Fruit fly (Drosophila melanogaster) whole organism, embryonic: Measurements from ENCODE around the gene Trl.

ENCODE experiments used
- CG11247 ChIP-seq: fragments of 200-800 bp; sonication (Bioruptor generic); IDR thresholded peaks from 2 replicates; pipeline ENCODE4 v1.3.6; 2022; ENCODE audit warnings: missing biosample characterization, missing genetic modification characterization
- CG11504 ChIP-seq: fragments of 200-800 bp; sonication (Bioruptor generic); optimal IDR thresholded peaks from 3 replicates; lab custom pipeline; 2019; ENCODE audit warnings: missing biosample characterization, mild to moderate bottlenecking, missing genetic modification characterization, moderate library complexity
- CG11695 ChIP-seq: fragments of 200-800 bp; sonication (Bioruptor generic); IDR thresholded peaks from 3 replicates; pipeline ENCODE4 v1.3.6; 2022; ENCODE audit warnings: missing biosample characterization, missing genetic modification characterization
- CG11696 ChIP-seq: fragments of 200-800 bp; sonication (Bioruptor generic); IDR thresholded peaks from 2 replicates; pipeline ENCODE4 v1.3.6; 2022; ENCODE audit warnings: missing biosample characterization, missing genetic modification characterization
- CG12104 ChIP-seq: fragments of 200-800 bp; sonication (Bioruptor generic); optimal IDR thresholded peaks from 3 replicates; lab custom pipeline; 2016; ENCODE audit warnings: missing biosample characterization, missing genetic modification characterization
- CG13775 ChIP-seq: fragments of 200-800 bp; sonication (Bioruptor generic); optimal IDR thresholded peaks from 3 replicates; lab custom pipeline; 2017; ENCODE audit warnings: missing biosample characterization, mild to moderate bottlenecking, missing genetic modification characterization
- CG14710 ChIP-seq: fragments of 200-800 bp; sonication (Bioruptor generic); optimal IDR thresholded peaks from 3 replicates; lab custom pipeline; 2019; ENCODE audit warnings: missing biosample characterization, mild to moderate bottlenecking, missing genetic modification characterization, moderate library complexity
- CG15269 ChIP-seq: fragments of 200-800 bp; sonication (Bioruptor generic); optimal IDR thresholded peaks from 2 replicates; lab custom pipeline; 2018; ENCODE audit warnings: missing biosample characterization, mild to moderate bottlenecking, missing genetic modification characterization, moderate library complexity
- CG2678 ChIP-seq: fragments of 200-800 bp; sonication (Bioruptor generic); optimal IDR thresholded peaks from 3 replicates; lab custom pipeline; 2019; ENCODE audit warnings: missing biosample characterization, mild to moderate bottlenecking, missing genetic modification characterization, moderate library complexity
- CG3065 ChIP-seq: fragments of 200-800 bp; sonication (Bioruptor generic); optimal IDR thresholded peaks from 2 replicates; lab custom pipeline; 2016; ENCODE audit warnings: missing biosample characterization, missing genetic modification characterization
- CG31388 ChIP-seq: fragments of 200-800 bp; sonication (Bioruptor generic); optimal IDR thresholded peaks from 2 replicates; lab custom pipeline; 2016; ENCODE audit warnings: missing biosample characterization, missing genetic modification characterization
- CG32767 ChIP-seq: fragments of 200-800 bp; sonication (Bioruptor generic); IDR thresholded peaks from 2 replicates; pipeline ENCODE4 v1.3.6; 2022; ENCODE audit warnings: missing biosample characterization, missing genetic modification characterization
- CG34376 ChIP-seq: fragments of 200-800 bp; sonication (Bioruptor generic); optimal IDR thresholded peaks from 2 replicates; lab custom pipeline; 2018; ENCODE audit warnings: missing biosample characterization, mild to moderate bottlenecking, missing genetic modification characterization
- CG4404 ChIP-seq: fragments of 200-800 bp; sonication (Bioruptor generic); IDR thresholded peaks from 2 replicates; pipeline ENCODE4 v1.3.6; 2022; ENCODE audit warnings: missing biosample characterization, missing genetic modification characterization
- CG7745 ChIP-seq: fragments of 200-800 bp; sonication (Bioruptor generic); optimal IDR thresholded peaks from 2 replicates; lab custom pipeline; 2018; ENCODE audit warnings: missing biosample characterization, mild to moderate bottlenecking, missing genetic modification characterization, moderate library complexity
- CG7963 ChIP-seq: fragments of 200-800 bp; sonication (Bioruptor generic); IDR thresholded peaks from 3 replicates; pipeline ENCODE4 v1.3.6; 2022; ENCODE audit warnings: missing biosample characterization, missing genetic modification characterization; ENCODE audit not compliant: partially characterized antibody
- CG9609 ChIP-seq: fragments of 200-800 bp; sonication (Bioruptor generic); optimal IDR thresholded peaks from 3 replicates; lab custom pipeline; 2016; ENCODE audit warnings: missing biosample characterization, missing genetic modification characterization
- D19B ChIP-seq: fragments of 200-800 bp; sonication (Bioruptor generic); optimal IDR thresholded peaks from 2 replicates; lab custom pipeline; 2017; ENCODE audit warnings: missing biosample characterization, mild to moderate bottlenecking, missing genetic modification characterization
- E2f1 ChIP-seq: fragments of 200-800 bp; sonication (Bioruptor generic); IDR thresholded peaks from 2 replicates; pipeline ENCODE4 v1.3.6; 2022; ENCODE audit warnings: missing biosample characterization, missing genetic modification characterization
- E2f2 ChIP-seq: fragments of 200-800 bp; sonication (Bioruptor generic); IDR thresholded peaks from 2 replicates; pipeline ENCODE4 v1.3.6; 2022; ENCODE audit warnings: missing biosample characterization, missing genetic modification characterization
- Hand ChIP-seq: fragments of 200-800 bp; sonication (Bioruptor generic); optimal IDR thresholded peaks from 2 replicates; lab custom pipeline; 2017; ENCODE audit warnings: mild to moderate bottlenecking, missing biosample characterization, missing genetic modification reagents, missing genetic modification characterization
- Hr78 ChIP-seq, 2 experiments: fragments of 200-800 bp in 1 of 2; fragments of >200 bp in 1 of 2; sonication (Bioruptor generic) in 1 of 2; optimal IDR thresholded peaks; 2 replicates each; lab custom pipeline; 2017 to 2019; ENCODE audit warnings: missing biosample characterization in 2 of 2, missing genetic modification characterization in 2 of 2, mild to moderate bottlenecking in 1 of 2, moderate library complexity in 1 of 2
- Lhr ChIP-seq: fragments of 200-800 bp; sonication (Bioruptor generic); optimal IDR thresholded peaks from 3 replicates; lab custom pipeline; 2017; ENCODE audit warnings: mild to moderate bottlenecking, missing biosample characterization, missing genetic modification reagents, missing genetic modification characterization
- Med ChIP-seq: fragments of 200-800 bp; sonication (Bioruptor generic); peaks from one replicate; lab custom pipeline; 2016; ENCODE audit warnings: missing biosample characterization, missing genetic modification characterization, mild to moderate bottlenecking, inconsistent platforms, moderate library complexity
- Nf-YA ChIP-seq: fragments of 200-800 bp; sonication (Bioruptor generic); IDR thresholded peaks from 2 replicates; pipeline ENCODE4 v1.3.6; 2022; ENCODE audit warnings: missing biosample characterization, missing genetic modification characterization
- NfI ChIP-seq: fragments of 200-800 bp; sonication (Bioruptor generic); optimal IDR thresholded peaks from 3 replicates; lab custom pipeline; 2018; ENCODE audit warnings: missing biosample characterization, mild to moderate bottlenecking, missing genetic modification characterization, moderate library complexity
- Sox102F ChIP-seq: fragments of 200-800 bp; sonication (Bioruptor generic); optimal IDR thresholded peaks from 2 replicates; lab custom pipeline; 2018; ENCODE audit warnings: missing biosample characterization, mild to moderate bottlenecking, missing genetic modification characterization, moderate library complexity
- Sry-β ChIP-seq: fragments of 200-800 bp; sonication (Bioruptor generic); optimal IDR thresholded peaks from 2 replicates; lab custom pipeline; 2018; ENCODE audit warnings: missing biosample characterization, mild to moderate bottlenecking, missing genetic modification characterization, moderate library complexity
- az2 ChIP-seq: fragments of 200-800 bp; sonication (Bioruptor generic); optimal IDR thresholded peaks from 3 replicates; lab custom pipeline; 2016; ENCODE audit warnings: missing biosample characterization, missing genetic modification characterization
- bcd ChIP-seq: fragments of 200-800 bp; sonication (Bioruptor generic); optimal IDR thresholded peaks from 2 replicates; lab custom pipeline; 2017; ENCODE audit warnings: missing biosample characterization, mild to moderate bottlenecking, missing genetic modification characterization
- cato ChIP-seq: fragments of 200-800 bp; sonication (Bioruptor generic); optimal IDR thresholded peaks from 2 replicates; lab custom pipeline; 2016; ENCODE audit warnings: missing biosample characterization, missing genetic modification characterization, borderline replicate concordance
- caup ChIP-seq: fragments of 200-800 bp; sonication (Bioruptor generic); optimal IDR thresholded peaks from 3 replicates; lab custom pipeline; 2017; ENCODE audit warnings: missing biosample characterization, mild to moderate bottlenecking, missing genetic modification characterization, moderate library complexity; ENCODE audit not compliant: severe bottlenecking
- dm ChIP-seq: fragments of 200-800 bp; sonication (Bioruptor generic); optimal IDR thresholded peaks from 3 replicates; lab custom pipeline; 2016; ENCODE audit warnings: missing biosample characterization, missing genetic modification characterization
- dysf ChIP-seq: fragments of 200-800 bp; sonication (Bioruptor generic); IDR thresholded peaks from 3 replicates; pipeline ENCODE4 v1.3.6; 2022; ENCODE audit warnings: missing biosample characterization, missing genetic modification characterization
- fd3F ChIP-seq: fragments of 200-800 bp; sonication (Bioruptor generic); optimal IDR thresholded peaks from 2 replicates; lab custom pipeline; 2018; ENCODE audit warnings: missing biosample characterization, mild to moderate bottlenecking, missing genetic modification characterization, moderate library complexity
- fd64A ChIP-seq: fragments of 200-800 bp; sonication (Bioruptor generic); optimal IDR thresholded peaks from 3 replicates; lab custom pipeline; 2018; ENCODE audit warnings: missing biosample characterization, mild to moderate bottlenecking, missing genetic modification characterization
- gcm ChIP-seq: fragments of 200-800 bp; sonication (Bioruptor generic); optimal IDR thresholded peaks from 2 replicates; lab custom pipeline; 2019; ENCODE audit warnings: missing biosample characterization, mild to moderate bottlenecking, missing genetic modification characterization, moderate library complexity
- jing ChIP-seq: fragments of 200-800 bp; sonication (Bioruptor generic); optimal IDR thresholded peaks from 2 replicates; lab custom pipeline; 2018; ENCODE audit warnings: missing biosample characterization, mild to moderate bottlenecking, missing genetic modification characterization
- kah ChIP-seq: fragments of 200-800 bp; sonication (Bioruptor generic); optimal IDR thresholded peaks from 2 replicates; lab custom pipeline; 2018; ENCODE audit warnings: missing biosample characterization, mild to moderate bottlenecking, missing genetic modification characterization
- lab ChIP-seq: fragments of 200-800 bp; sonication (Bioruptor generic); optimal IDR thresholded peaks from 3 replicates; lab custom pipeline; 2017; ENCODE audit warnings: missing biosample characterization, missing genetic modification characterization, mild to moderate bottlenecking, moderate library complexity, missing genetic modification reagents
- mirr ChIP-seq: fragments of 200-800 bp; sonication (Bioruptor generic); optimal IDR thresholded peaks from 3 replicates; lab custom pipeline; 2018; ENCODE audit warnings: missing biosample characterization, mild to moderate bottlenecking, missing genetic modification characterization
- nom ChIP-seq: fragments of 200-800 bp; sonication (Bioruptor generic); optimal IDR thresholded peaks from 2 replicates; lab custom pipeline; 2017; ENCODE audit warnings: missing biosample characterization, missing genetic modification characterization, mild to moderate bottlenecking, moderate library complexity, missing genetic modification reagents
- pfk ChIP-seq: fragments of 200-800 bp; sonication (Bioruptor generic); optimal IDR thresholded peaks from 2 replicates; lab custom pipeline; 2018; ENCODE audit warnings: missing biosample characterization, mild to moderate bottlenecking, missing genetic modification characterization, moderate library complexity
- pum ChIP-seq: fragments of 200-800 bp; sonication (Bioruptor generic); optimal IDR thresholded peaks from 2 replicates; lab custom pipeline; 2016; ENCODE audit warnings: missing biosample characterization, missing genetic modification characterization
- pzg ChIP-seq: fragments of 200-800 bp; sonication (Bioruptor generic); optimal IDR thresholded peaks from 3 replicates; lab custom pipeline; 2018; ENCODE audit warnings: missing biosample characterization, mild to moderate bottlenecking, missing genetic modification characterization, moderate library complexity
- ranshi ChIP-seq: fragments of 200-800 bp; sonication (Bioruptor generic); IDR thresholded peaks from 2 replicates; pipeline ENCODE4 v1.3.6; 2022; ENCODE audit warnings: missing biosample characterization, missing genetic modification characterization
- sc ChIP-seq, 3 experiments: fragments of >200 bp in 2 of 3; fragments of 200-800 bp in 1 of 3; sonication (Bioruptor generic) in 1 of 3; optimal IDR thresholded peaks; 2 replicates in 2 of 3; 3 replicates in 1 of 3; lab custom pipeline; 2017; ENCODE audit warnings: mild to moderate bottlenecking in 1 of 3, missing biosample characterization in 1 of 3, missing genetic modification characterization in 1 of 3, missing genetic modification reagents in 1 of 3
- ssp ChIP-seq: fragments of 200-800 bp; sonication (Bioruptor generic); IDR thresholded peaks from 2 replicates; pipeline ENCODE4 v1.3.6; 2022; ENCODE audit warnings: missing biosample characterization, missing genetic modification characterization
- stwl ChIP-seq: fragments of 200-800 bp; sonication (Bioruptor generic); optimal IDR thresholded peaks from 3 replicates; lab custom pipeline; 2018; ENCODE audit warnings: missing biosample characterization, mild to moderate bottlenecking, missing genetic modification characterization, moderate library complexity
- zf30C ChIP-seq: fragments of 200-800 bp; sonication (Bioruptor generic); optimal IDR thresholded peaks from 3 replicates; lab custom pipeline; 2018; ENCODE audit warnings: missing biosample characterization, mild to moderate bottlenecking, missing genetic modification characterization

Gene Trl

DNA sequence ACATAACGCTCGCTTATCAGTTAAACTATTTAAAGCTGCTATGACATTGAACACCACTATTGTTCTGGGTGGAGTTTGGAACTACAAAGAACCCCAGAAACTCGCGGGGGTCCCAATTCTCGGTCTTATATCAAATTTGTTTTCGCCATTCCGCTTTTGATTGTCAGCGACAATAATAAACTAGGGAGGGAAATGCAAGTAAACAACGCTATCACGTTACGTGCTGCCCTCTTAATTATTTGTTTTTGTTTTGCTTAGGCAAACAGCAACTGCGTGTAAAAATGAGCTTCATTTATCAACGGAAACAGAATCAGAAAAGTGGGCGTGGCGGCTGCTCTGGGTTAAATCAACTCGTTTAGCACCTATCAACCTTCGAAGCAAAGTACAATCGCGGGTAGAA lies 19.3 kb upstream of the Trl start (continued):
- peak; percentile 10 for TF ChIP-seq bcd (GFP tag; lab: Kevin White, UChicago)
- TF ChIP-seq CG14710 = peak; percentile 26
- no peak for TF ChIP-seq CG4404
- TF ChIP-seq CG7963 = no peak
- TF ChIP-seq Lhr (GFP tag; lab: Kevin White, UChicago) = peak; percentile 31
- peak; percentile 28; the same call in 1 of the 3 replicates for TF ChIP-seq dysf (GFP tag; lab: Robert Waterston, UW)
- TF ChIP-seq CG7745 (tag; lab: Kevin White, UChicago) = no peak
- no peak for TF ChIP-seq ssp
- TF ChIP-seq CG11695 = 0 out of 3 replicates have a peak, but pooled peaks have one; percentile 5
- TF ChIP-seq CG12104 (GFP tag; lab: Kevin White, UChicago) = no peak
- peak; percentile 21; the same call in 1 of the 2 replicates for TF ChIP-seq ranshi (GFP tag; lab: Robert Waterston, UW)
- peak; percentile 55 for TF ChIP-seq fd64A (GFP tag; lab: Kevin White, UChicago)
- peak; percentile 39 for TF ChIP-seq pfk (GFP tag; lab: Kevin White, UChicago)
- no peak for TF ChIP-seq jing
- no peak for TF ChIP-seq pzg (GFP tag; lab: Kevin White, UChicago)
- TF ChIP-seq sc (optimal IDR thresholded peaks at IDR 0.05; lab: Kevin White, UChicago) = no peak
- peak; percentile 49 for TF ChIP-seq sc (GFP tag; optimal IDR thresholded peaks at IDR 0.05; lab: Kevin White, UChicago)
- peak; percentile 8 for TF ChIP-seq CG13775 (GFP tag; lab: Kevin White, UChicago)
- TF ChIP-seq NfI (GFP tag; lab: Kevin White, UChicago) = no peak
- TF ChIP-seq CG3065 (GFP tag; lab: Kevin White, UChicago) = peak; percentile 29
- no peak for TF ChIP-seq CG32767 (GFP tag; lab: Robert Waterston, UW)
- no peak for TF ChIP-seq Sry-β (GFP tag; lab: Kevin White, UChicago)
- TF ChIP-seq Sox102F (GFP tag; lab: Kevin White, UChicago) = peak; percentile 34
- no peak for TF ChIP-seq az2 (GFP tag; lab: Kevin White, UChicago)
- no peak for TF ChIP-seq CG9609
- TF ChIP-seq CG31388 (GFP tag; lab: Kevin White, UChicago) = no peak
- no peak for TF ChIP-seq E2f1 (GFP tag; lab: Robert Waterston, UW)
- TF ChIP-seq zf30C (GFP tag; lab: Kevin White, UChicago) = no peak
- TF ChIP-seq caup (GFP tag; lab: Kevin White, UChicago) = peak; percentile 60
- peak; percentile 39 for TF ChIP-seq kah (GFP tag; lab: Kevin White, UChicago)
- TF ChIP-seq CG11247 (GFP tag; lab: Robert Waterston, UW) = no peak
- no peak for TF ChIP-seq CG11696 (GFP tag; lab: Robert Waterston, UW)
- no peak for TF ChIP-seq nom
- no peak for TF ChIP-seq E2f2 (GFP tag; lab: Robert Waterston, UW)
- no peak for TF ChIP-seq Hand (GFP tag; lab: Kevin White, UChicago)

DNA sequence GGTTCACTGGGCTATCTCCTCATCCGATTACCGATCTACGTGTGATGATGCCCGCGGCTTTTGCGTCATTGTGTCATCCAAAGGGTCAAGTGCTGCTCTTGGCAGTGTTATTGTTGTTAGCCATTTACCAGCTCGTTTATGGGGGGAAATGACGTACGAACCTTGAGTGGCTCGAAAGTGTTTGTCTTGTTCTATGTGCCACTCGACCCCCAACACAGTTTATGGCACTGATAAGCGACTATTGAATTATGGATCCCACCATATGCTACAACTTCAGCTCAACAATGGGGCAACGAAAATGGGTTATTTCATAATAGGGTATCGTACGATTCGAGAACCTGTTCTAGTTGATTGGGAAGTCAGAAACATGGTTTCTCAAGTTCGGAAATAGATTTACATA lies 18.4 kb upstream of the Trl start:
- TF ChIP-seq dm (GFP tag; lab: Kevin White, UChicago) (no peak), Nf-YA (no peak), D19B (GFP tag; lab: Kevin White, UChicago) (peak; percentile 25), mirr (GFP tag; lab: Kevin White, UChicago) (peak; percentile 49), CG15269 (no peak), stwl (tag; lab: Kevin White, UChicago) (no peak), bcd (GFP tag; lab: Kevin White, UChicago) (no peak), gcm (GFP tag; lab: Kevin White, UChicago) (no peak), CG2678 (tag; lab: Kevin White, UChicago) (peak; percentile 3), cato (no peak), pum (GFP tag; lab: Kevin White, UChicago) (no peak), lab (GFP tag; lab: Kevin White, UChicago) (no peak), Hr78 (GFP tag; optimal IDR thresholded peaks at IDR 0.05; lab: Kevin White, UChicago) (peak in 1 of 2 experiments; percentile 64), CG34376 (GFP tag; lab: Kevin White, UChicago) (peak; percentile 50), fd3F (GFP tag; lab: Kevin White, UChicago) (no peak), CG11504 (no peak), Med (GFP tag; lab: Kevin White, UChicago) (peak; percentile 73)
